Worm (Caenorhabditis elegans) whole organism, L2 larva: ENCODE data around the gene tbc-16.

ENCODE experiments used
- C34F6.9 ChIP-seq: fragments of 150-350 bp; optimal IDR thresholded peaks from 2 replicates; lab custom pipeline; 2014; ENCODE audit warnings: missing biosample characterization, missing genetic modification characterization
- F13H6.1 ChIP-seq: sonication (generic microtip); optimal IDR thresholded peaks from 2 replicates; lab custom pipeline; 2016; ENCODE audit warnings: missing genetic modification characterization, missing compliant biosample characterization
- R02D3.7 ChIP-seq: fragments of 150-350 bp; optimal IDR thresholded peaks from 2 replicates; lab custom pipeline; 2014; ENCODE audit warnings: missing biosample characterization, missing genetic modification characterization
- Y55F3AM.14 ChIP-seq: fragments of 200-800 bp; sonication (Bioruptor generic); optimal IDR thresholded peaks from 2 replicates; lab custom pipeline; 2018; ENCODE audit warnings: mild to moderate bottlenecking, missing genetic modification characterization, missing compliant biosample characterization
- alr-1 ChIP-seq: fragments of 150-350 bp; optimal IDR thresholded peaks from 2 replicates; lab custom pipeline; 2014; ENCODE audit warnings: missing biosample characterization, missing genetic modification characterization
- aly-2 ChIP-seq: fragments of 150-350 bp; optimal IDR thresholded peaks from 2 replicates; lab custom pipeline; 2014; ENCODE audit warnings: missing biosample characterization, missing genetic modification characterization
- ama-1 ChIP-seq: fragments of 150-350 bp; optimal IDR thresholded peaks from 2 replicates; lab custom pipeline; 2018; ENCODE audit warnings: inconsistent platforms
- blmp-1 ChIP-seq: sonication (generic microtip); optimal IDR thresholded peaks from 2 replicates; lab custom pipeline; 2017; ENCODE audit warnings: missing genetic modification characterization, mild to moderate bottlenecking, missing compliant biosample characterization, antibody characterized with exemption, moderate library complexity; ENCODE audit not compliant: insufficient read depth
- ceh-16 ChIP-seq: fragments of 150-350 bp; optimal IDR thresholded peaks from 2 replicates; lab custom pipeline; 2014; ENCODE audit warnings: missing biosample characterization, missing genetic modification characterization
- dmd-4 ChIP-seq: sonication (generic microtip); optimal IDR thresholded peaks from 2 replicates; lab custom pipeline; 2017; ENCODE audit warnings: missing biosample characterization, missing genetic modification characterization
- elt-1 ChIP-seq: fragments of 150-350 bp; optimal IDR thresholded peaks from 2 replicates; lab custom pipeline; 2014; ENCODE audit warnings: missing biosample characterization, missing genetic modification characterization
- elt-3 ChIP-seq: sonication (generic microtip); optimal IDR thresholded peaks from 2 replicates; lab custom pipeline; 2017; ENCODE audit warnings: missing biosample characterization, missing genetic modification characterization
- lin-11 ChIP-seq: fragments of 150-350 bp; sonication (generic microtip); optimal IDR thresholded peaks from 2 replicates; lab custom pipeline; 2014; ENCODE audit warnings: missing biosample characterization, missing genetic modification characterization, inconsistent platforms, mixed read lengths
- lin-13 ChIP-seq: fragments of 150-350 bp; optimal IDR thresholded peaks from 2 replicates; lab custom pipeline; 2014; ENCODE audit warnings: missing biosample characterization, missing genetic modification reagents, missing genetic modification characterization
- lin-39 ChIP-seq: fragments of 150-350 bp; optimal IDR thresholded peaks from 2 replicates; lab custom pipeline; 2014; ENCODE audit warnings: missing biosample characterization, missing genetic modification reagents, missing genetic modification characterization
- lsy-2 ChIP-seq, 2 experiments: fragments of 150-350 bp in 1 of 2; sonication (generic microtip) in 1 of 2; optimal IDR thresholded peaks; 2 replicates each; lab custom pipeline; 2014 to 2017; ENCODE audit warnings: missing biosample characterization in 2 of 2, missing genetic modification characterization in 2 of 2
- mab-5 ChIP-seq: fragments of 150-350 bp; optimal IDR thresholded peaks from 2 replicates; lab custom pipeline; 2014; ENCODE audit warnings: missing biosample characterization, missing genetic modification characterization
- mbf-1 ChIP-seq: sonication (generic microtip); optimal IDR thresholded peaks from 2 replicates; lab custom pipeline; 2017; ENCODE audit warnings: missing biosample characterization, missing genetic modification characterization
- nhr-10 ChIP-seq: sonication (generic microtip); optimal IDR thresholded peaks from 2 replicates; lab custom pipeline; 2017; ENCODE audit warnings: missing biosample characterization, missing genetic modification characterization
- nhr-11 ChIP-seq: fragments of 150-350 bp; optimal IDR thresholded peaks from 2 replicates; lab custom pipeline; 2014; ENCODE audit warnings: missing biosample characterization, missing genetic modification characterization
- nhr-12 ChIP-seq: fragments of 150-350 bp; optimal IDR thresholded peaks from 2 replicates; lab custom pipeline; 2014; ENCODE audit warnings: missing biosample characterization, missing genetic modification characterization
- nhr-129 ChIP-seq: fragments of 150-350 bp; optimal IDR thresholded peaks from 2 replicates; lab custom pipeline; 2014; ENCODE audit warnings: missing biosample characterization, missing genetic modification characterization
- nhr-21 ChIP-seq: fragments of 150-350 bp; optimal IDR thresholded peaks from 2 replicates; lab custom pipeline; 2014; ENCODE audit warnings: missing biosample characterization, missing genetic modification characterization
- nhr-23 ChIP-seq: fragments of 150-350 bp; optimal IDR thresholded peaks from 2 replicates; lab custom pipeline; 2014; ENCODE audit warnings: missing biosample characterization, missing genetic modification reagents, missing genetic modification characterization
- nhr-237 ChIP-seq: fragments of 150-350 bp; optimal IDR thresholded peaks from 2 replicates; lab custom pipeline; 2014; ENCODE audit warnings: missing biosample characterization, missing genetic modification characterization
- nhr-25 ChIP-seq: fragments of 150-350 bp; sonication (generic microtip); optimal IDR thresholded peaks from 3 replicates; lab custom pipeline; 2014; ENCODE audit warnings: missing biosample characterization, missing genetic modification characterization
- nhr-6 ChIP-seq: fragments of 150-350 bp; optimal IDR thresholded peaks from 2 replicates; lab custom pipeline; 2014; ENCODE audit warnings: missing biosample characterization, missing genetic modification characterization
- peb-1 ChIP-seq: fragments of 150-350 bp; optimal IDR thresholded peaks from 2 replicates; lab custom pipeline; 2014; ENCODE audit warnings: missing biosample characterization, missing genetic modification characterization
- sem-4 ChIP-seq: fragments of 150-350 bp; optimal IDR thresholded peaks from 2 replicates; lab custom pipeline; 2014; ENCODE audit warnings: missing biosample characterization, missing genetic modification reagents, missing genetic modification characterization
- skn-1 ChIP-seq: sonication (generic microtip); optimal IDR thresholded peaks from 2 replicates; lab custom pipeline; 2017; ENCODE audit warnings: missing biosample characterization, missing genetic modification characterization
- sma-3 ChIP-seq: sonication (generic microtip); optimal IDR thresholded peaks from 2 replicates; lab custom pipeline; 2016; ENCODE audit warnings: missing genetic modification reagents, missing genetic modification characterization, missing compliant biosample characterization
- sma-9 ChIP-seq, 2 experiments: fragments of 150-350 bp in 1 of 2; sonication (generic microtip) in 1 of 2; optimal IDR thresholded peaks; 2 replicates each; lab custom pipeline; 2014 to 2016; ENCODE audit warnings: missing genetic modification characterization in 2 of 2, mild to moderate bottlenecking in 1 of 2, missing biosample characterization in 1 of 2, missing compliant biosample characterization in 1 of 2, missing genetic modification reagents in 1 of 2, moderate library complexity in 1 of 2
- unc-39 ChIP-seq: fragments of 150-350 bp; optimal IDR thresholded peaks from 2 replicates; lab custom pipeline; 2014; ENCODE audit warnings: missing biosample characterization, missing genetic modification characterization
- unc-55 ChIP-seq: fragments of 150-350 bp; sonication (generic microtip); optimal IDR thresholded peaks from 3 replicates; lab custom pipeline; 2014; ENCODE audit warnings: missing biosample characterization, missing genetic modification reagents, missing genetic modification characterization
- unc-62 ChIP-seq: fragments of 150-350 bp; optimal IDR thresholded peaks from 2 replicates; lab custom pipeline; 2014; ENCODE audit warnings: missing biosample characterization, missing genetic modification reagents, missing genetic modification characterization
- ztf-1 ChIP-seq: fragments of 200-800 bp; sonication (Bioruptor generic); conservative IDR thresholded peaks from 2 replicates; pipeline ENCODE4 v1.3.6; 2022; ENCODE audit warnings: missing genetic modification characterization, missing compliant biosample characterization
- ztf-11 ChIP-seq: sonication (generic microtip); optimal IDR thresholded peaks from 2 replicates; lab custom pipeline; 2017; ENCODE audit warnings: missing biosample characterization, missing genetic modification characterization

Gene tbc-16

ce11 chrX:5869603-5870002 lies 27.5 kb upstream of the tbc-16 start:
- TF ChIP-seq nhr-25 = no peak
- TF ChIP-seq nhr-129 = peak; percentile 1

DNA sequence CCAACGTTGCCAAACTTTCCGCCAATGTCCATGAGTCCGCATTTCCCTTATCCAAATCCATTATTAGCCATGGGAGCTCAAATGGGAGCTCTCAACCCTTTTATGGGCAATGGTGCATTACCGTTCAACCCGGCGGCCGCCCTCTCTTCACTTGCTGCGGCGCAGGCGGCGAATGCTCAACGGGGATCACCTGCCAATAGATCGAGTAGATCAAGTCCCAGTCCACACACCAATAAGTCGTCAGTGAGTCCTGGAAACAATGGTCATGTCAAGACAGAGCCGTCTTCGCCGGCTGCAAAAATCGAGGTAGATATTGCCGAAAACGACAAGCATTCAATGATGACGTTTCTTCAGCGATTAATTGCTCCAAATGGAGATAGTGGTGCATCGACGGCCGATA lies 25.0 kb upstream of the tbc-16 start:
- TF ChIP-seq C34F6.9 (tag; lab: Kevin White, UChicago) = no peak
- TF ChIP-seq nhr-6 (tag; lab: Kevin White, UChicago) = no peak
- TF ChIP-seq lin-39 (tag; lab: Kevin White, UChicago) = no peak
- no peak for TF ChIP-seq peb-1 (tag; lab: Kevin White, UChicago)
- TF ChIP-seq nhr-12 (tag; lab: Kevin White, UChicago) = no peak
- TF ChIP-seq Y55F3AM.14 (GFP tag; lab: Kevin White, UChicago) = no peak
- no peak for TF ChIP-seq R02D3.7 (tag; lab: Kevin White, UChicago)
- no peak for TF ChIP-seq ama-1 (lab: Kevin White, UChicago)
- TF ChIP-seq ztf-11 (tag; lab: Kevin White, UChicago) = no peak
- TF ChIP-seq nhr-10 (tag; lab: Kevin White, UChicago) = no peak
- no peak for TF ChIP-seq lin-13 (GFP tag; lab: Kevin White, UChicago)
- TF ChIP-seq nhr-21 (tag; lab: Kevin White, UChicago) = no peak
- no peak for TF ChIP-seq sma-3 (GFP tag; lab: Kevin White, UChicago)
- no peak for TF ChIP-seq nhr-23 (tag; lab: Kevin White, UChicago)
- no peak for TF ChIP-seq unc-39 (tag; lab: Kevin White, UChicago)

DNA sequence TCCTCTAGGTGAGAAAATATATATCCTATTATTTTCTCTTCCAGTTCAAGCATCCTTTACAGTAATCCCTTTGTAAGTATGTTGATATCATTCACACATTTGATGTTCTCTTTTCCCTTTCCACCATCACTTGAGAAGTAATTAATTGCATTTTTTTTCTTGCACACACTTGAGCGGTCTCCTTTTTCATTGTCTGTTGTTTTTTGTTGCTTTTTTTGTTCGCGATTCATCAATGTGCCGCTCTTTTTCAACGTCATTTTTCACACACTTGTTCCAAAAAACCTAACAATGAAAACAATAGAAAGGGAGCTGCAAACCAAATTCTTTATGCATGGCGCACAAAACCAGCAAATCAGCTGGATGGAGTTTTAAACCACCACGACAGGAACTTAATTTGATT lies 21.6 kb upstream of the tbc-16 start, which contains the start of gene F49E10.4:
F49E10.4 (plus strand) TSS at position 301 of the 400 bp plus-strand sequence.
- TF ChIP-seq unc-55 = peak; percentile 60
- TF ChIP-seq sem-4 (tag; lab: Kevin White, UChicago) = no peak

- TF ChIP-seq elt-3 (tag; lab: Kevin White, UChicago) = no peak
- TF ChIP-seq ceh-16 (tag; lab: Kevin White, UChicago) = no peak
- no peak for TF ChIP-seq nhr-237 (tag; lab: Kevin White, UChicago)
- TF ChIP-seq nhr-11 (tag; lab: Kevin White, UChicago) = no peak
- TF ChIP-seq F13H6.1 (tag; lab: Kevin White, UChicago) = no peak
- no peak for TF ChIP-seq lin-11 (tag; lab: Kevin White, UChicago)
- TF ChIP-seq mab-5 (tag; lab: Kevin White, UChicago) = no peak
- no peak for TF ChIP-seq skn-1 (tag; lab: Kevin White, UChicago)
- TF ChIP-seq elt-1 (tag; lab: Kevin White, UChicago) = no peak
- TF ChIP-seq mbf-1 = no peak
- TF ChIP-seq dmd-4 (tag; lab: Kevin White, UChicago) = no peak
These were observed 20.1 kb upstream of the tbc-16 start for ce11 chrX:5877039-5877438.

- TF ChIP-seq lin-13 (GFP tag; lab: Kevin White, UChicago) = no peak
- no peak for TF ChIP-seq F13H6.1 (tag; lab: Kevin White, UChicago)
- TF ChIP-seq nhr-23 (tag; lab: Kevin White, UChicago) = no peak
- TF ChIP-seq aly-2 (tag; lab: Kevin White, UChicago) = no peak
- no peak for TF ChIP-seq blmp-1
- TF ChIP-seq alr-1 (tag; lab: Kevin White, UChicago) = no peak
- no peak for TF ChIP-seq sma-9 (GFP tag; optimal IDR thresholded peaks at IDR 0.05; lab: Kevin White, UChicago)
- no peak for TF ChIP-seq sma-9 (tag; optimal IDR thresholded peaks at IDR 0.05; lab: Kevin White, UChicago)
- no peak for TF ChIP-seq unc-62 (GFP tag; lab: Kevin White, UChicago)
- TF ChIP-seq sma-3 (GFP tag; lab: Kevin White, UChicago) = no peak
- no peak for TF ChIP-seq nhr-25
- TF ChIP-seq nhr-11 (tag; lab: Kevin White, UChicago) = no peak
- no peak for TF ChIP-seq nhr-12 (tag; lab: Kevin White, UChicago)
- no peak for TF ChIP-seq nhr-129
- no peak for TF ChIP-seq elt-1 (tag; lab: Kevin White, UChicago)
- TF ChIP-seq peb-1 (tag; lab: Kevin White, UChicago) = no peak
- no peak for TF ChIP-seq skn-1 (tag; lab: Kevin White, UChicago)
- no peak for TF ChIP-seq ztf-1 (GFP tag; lab: Robert Waterston, UW)
- TF ChIP-seq lsy-2 (tag; optimal IDR thresholded peaks at IDR 0.05; lab: Kevin White, UChicago) = no peak
- no peak for TF ChIP-seq unc-55
These were observed 11.6 kb upstream of the tbc-16 start, which contains the start of gene flp-7 for ce11 chrX:5885565-5885964. Gene flp-7, plus strand, starts transcription at chrX:5885865.
